Fruit fly (Drosophila melanogaster): ENCODE results near the gene mtgo.

DNA sequence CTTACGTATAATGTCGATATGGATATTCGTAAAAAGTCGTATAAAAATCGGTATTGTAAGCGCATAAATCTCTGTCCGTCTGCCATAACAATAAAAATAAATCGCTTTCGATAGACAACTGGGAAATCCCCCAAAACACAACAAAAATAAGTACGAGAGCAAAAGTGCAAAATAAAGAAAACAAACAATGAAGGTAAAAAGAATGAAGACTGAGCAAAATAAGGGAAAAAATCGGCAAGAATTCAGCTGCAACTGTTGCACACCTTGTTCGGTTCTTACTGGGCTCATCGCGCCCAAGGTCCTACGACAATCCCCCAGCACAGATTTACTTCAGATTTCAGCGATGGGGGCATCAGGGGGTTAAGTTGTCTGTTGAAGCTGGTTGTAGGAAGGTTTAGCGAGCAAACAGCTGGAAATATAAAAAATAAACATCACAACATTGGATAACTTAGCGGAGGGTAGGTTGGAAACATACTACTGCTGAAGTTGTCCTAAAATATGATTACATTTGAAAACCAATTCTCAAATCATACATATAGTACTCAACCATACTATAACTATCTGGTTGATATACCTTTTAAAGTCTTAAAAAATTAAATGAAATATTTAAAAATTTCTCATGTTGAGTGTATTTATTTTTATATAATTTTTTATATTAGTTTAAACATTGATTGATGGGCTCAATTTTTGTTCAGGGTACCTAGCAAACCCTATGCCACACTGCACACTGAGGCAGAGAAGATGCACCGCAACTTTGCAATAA, 45.7 kb downstream of the mtgo start:
- TF ChIP-seq hb (GFP tag; IDR thresholded peaks at IDR 0.05; ENCODE audit: partially characterized antibody): no peak
- TF ChIP-seq CG2712 (tag; optimal IDR thresholded peaks at IDR 0.05): no peak

Data from whole organism, embryonic.